Fruit fly (Drosophila melanogaster) whole organism, prepupa: ENCODE measurements around the gene CG5245.

Experiments
- CG15336 ChIP-seq: fragments of 200-800 bp; sonication (Bioruptor generic); IDR thresholded peaks from 2 replicates; pipeline ENCODE4 v1.3.6; 2022; ENCODE audit warnings: missing biosample characterization, missing genetic modification characterization
- CG8319 ChIP-seq: fragments of 200-800 bp; sonication (Bioruptor generic); optimal IDR thresholded peaks from 3 replicates; lab custom pipeline; 2016; ENCODE audit warnings: missing biosample characterization, missing genetic modification characterization
- Hr38 ChIP-seq: sonication (Bioruptor generic); optimal IDR thresholded peaks from 2 replicates; lab custom pipeline; 2016; ENCODE audit warnings: missing biosample characterization, missing genetic modification characterization
- Hr39 ChIP-seq: fragments of 200-800 bp; sonication (Bioruptor generic); optimal IDR thresholded peaks from 2 replicates; lab custom pipeline; 2016; ENCODE audit warnings: missing biosample characterization, missing genetic modification characterization
- esn ChIP-seq: fragments of 200-800 bp; sonication (Bioruptor generic); optimal IDR thresholded peaks from 2 replicates; lab custom pipeline; 2016; ENCODE audit warnings: missing biosample characterization, mild to moderate bottlenecking, missing genetic modification characterization, moderate library complexity
- svp ChIP-seq: fragments of 200-800 bp; sonication (Bioruptor generic); peaks from one replicate; lab custom pipeline; 2016; ENCODE audit warnings: missing biosample characterization, missing genetic modification characterization

- TF ChIP-seq CG8319 (GFP tag; lab: Kevin White, UChicago) (no peak), svp (GFP tag; lab: Kevin White, UChicago) (no peak), Hr38 (GFP tag; lab: Kevin White, UChicago) (no peak), Hr39 (GFP tag; lab: Kevin White, UChicago) (no peak), CG15336 (GFP tag; lab: Robert Waterston, UW) (no peak), esn (no peak)
Measured at dm6 chr3R:12429120-12429610, at the start of gene CG5245, which contains the start of gene CG5641.
